Worm (Caenorhabditis elegans): Measurements from ENCODE around the gene lin-26.

DNA sequence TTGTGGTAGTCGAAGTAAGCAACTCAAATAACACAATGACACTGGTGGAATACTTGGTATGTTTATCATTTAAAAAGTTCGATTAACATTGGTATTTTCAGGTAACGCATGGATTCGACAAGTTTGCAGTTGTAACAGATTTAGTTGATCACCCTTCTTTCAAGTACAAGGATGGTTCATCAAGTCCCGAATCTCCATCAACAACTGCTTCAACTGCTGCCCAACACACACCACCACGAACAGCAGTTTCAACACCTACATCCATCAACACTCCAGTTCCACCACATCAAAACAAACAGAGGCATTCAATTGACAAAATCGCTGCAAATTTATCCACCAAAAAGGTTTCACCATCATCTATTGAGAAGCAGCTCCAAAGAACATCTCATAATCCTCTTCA is 490 bp downstream of the lin-26 start:
- TF ChIP-seq nhr-28 (tag; optimal IDR thresholded peaks at IDR 0.05) (no peak), nhr-12 (tag; optimal IDR thresholded peaks at IDR 0.05) (no peak), unc-62 (GFP tag; optimal IDR thresholded peaks at IDR 0.05) (no peak), nhr-76 (tag; optimal IDR thresholded peaks at IDR 0.05) (no peak)
